Fruit fly (Drosophila melanogaster) whole organism, embryonic: Measurements from ENCODE around the gene Tlk.

Source experiments
- ATbp ChIP-seq: fragments of 200-800 bp; sonication (Bioruptor generic); optimal IDR thresholded peaks from 2 replicates; lab custom pipeline; 2017; ENCODE audit warnings: missing biosample characterization, mild to moderate bottlenecking, missing genetic modification characterization, missing genetic modification reagents
- BtbVII ChIP-seq: fragments of 200-800 bp; sonication (Bioruptor generic); optimal IDR thresholded peaks from 3 replicates; lab custom pipeline; 2017; ENCODE audit warnings: missing biosample characterization, mild to moderate bottlenecking, missing genetic modification characterization
- Bteb2 ChIP-seq: fragments of 200-800 bp; sonication (Bioruptor generic); optimal IDR thresholded peaks from 2 replicates; lab custom pipeline; 2016; ENCODE audit warnings: missing biosample characterization, missing genetic modification characterization
- CG10321 ChIP-seq: fragments of 200-800 bp; sonication (Bioruptor generic); IDR thresholded peaks from 2 replicates; pipeline ENCODE4 v1.3.6; 2022; ENCODE audit warnings: missing biosample characterization, missing genetic modification characterization
- CG11504 ChIP-seq: fragments of 200-800 bp; sonication (Bioruptor generic); optimal IDR thresholded peaks from 3 replicates; lab custom pipeline; 2019; ENCODE audit warnings: missing biosample characterization, mild to moderate bottlenecking, missing genetic modification characterization, moderate library complexity
- CG12155 ChIP-seq: fragments of 200-800 bp; sonication (Bioruptor generic); optimal IDR thresholded peaks from 3 replicates; lab custom pipeline; 2016; ENCODE audit warnings: missing biosample characterization, missing genetic modification characterization
- CG13296 ChIP-seq: fragments of 200-800 bp; sonication (Bioruptor generic); optimal IDR thresholded peaks from 3 replicates; lab custom pipeline; 2018; ENCODE audit warnings: missing biosample characterization, mild to moderate bottlenecking, missing genetic modification characterization
- CG14050 ChIP-seq: fragments of 200-800 bp; sonication (Bioruptor generic); IDR thresholded peaks from 3 replicates; pipeline ENCODE4 v1.3.6; 2022; ENCODE audit warnings: missing biosample characterization, missing genetic modification characterization
- CG1603 ChIP-seq: fragments of 200-800 bp; sonication (Bioruptor generic); optimal IDR thresholded peaks from 2 replicates; lab custom pipeline; 2019; ENCODE audit warnings: missing biosample characterization, mild to moderate bottlenecking, missing genetic modification characterization, moderate library complexity
- CG17385 ChIP-seq: fragments of 200-800 bp; sonication (Bioruptor generic); optimal IDR thresholded peaks from 3 replicates; lab custom pipeline; 2018; ENCODE audit warnings: missing biosample characterization, mild to moderate bottlenecking, missing genetic modification characterization
- CG17612 ChIP-seq: fragments of 200-800 bp; sonication (Bioruptor generic); IDR thresholded peaks from 2 replicates; pipeline ENCODE4 v1.3.6; 2022; ENCODE audit warnings: missing biosample characterization, missing genetic modification characterization
- CG1832 ChIP-seq: fragments of 200-800 bp; sonication (Bioruptor generic); optimal IDR thresholded peaks from 2 replicates; lab custom pipeline; 2017; ENCODE audit warnings: missing biosample characterization, mild to moderate bottlenecking, missing genetic modification characterization, inconsistent platforms
- CG2120 ChIP-seq: fragments of 200-800 bp; sonication (Bioruptor generic); optimal IDR thresholded peaks from 3 replicates; lab custom pipeline; 2016; ENCODE audit warnings: missing biosample characterization, missing genetic modification characterization
- CG2889 ChIP-seq: fragments of 200-800 bp; sonication (Bioruptor generic); IDR thresholded peaks from 3 replicates; pipeline ENCODE4 v1.3.6; 2022; ENCODE audit warnings: missing biosample characterization, missing genetic modification characterization
- CG3407 ChIP-seq: fragments of 200-800 bp; sonication (Bioruptor generic); optimal IDR thresholded peaks from 2 replicates; lab custom pipeline; 2018; ENCODE audit warnings: missing biosample characterization, mild to moderate bottlenecking, missing genetic modification characterization
- CG6654 ChIP-seq: fragments of 200-800 bp; sonication (Bioruptor generic); optimal IDR thresholded peaks from 2 replicates; lab custom pipeline; 2017; ENCODE audit warnings: missing biosample characterization, mild to moderate bottlenecking, missing genetic modification characterization
- CG7271 ChIP-seq: fragments of 200-800 bp; sonication (Bioruptor generic); optimal IDR thresholded peaks from 2 replicates; lab custom pipeline; 2018; ENCODE audit warnings: missing biosample characterization, mild to moderate bottlenecking, missing genetic modification characterization, moderate library complexity
- CG8388 ChIP-seq: fragments of 200-800 bp; sonication (Bioruptor generic); optimal IDR thresholded peaks from 2 replicates; lab custom pipeline; 2019; ENCODE audit warnings: missing biosample characterization, mild to moderate bottlenecking, missing genetic modification characterization, moderate library complexity
- CG9727 ChIP-seq: fragments of 200-800 bp; sonication (Bioruptor generic); optimal IDR thresholded peaks from 3 replicates; lab custom pipeline; 2017; ENCODE audit warnings: missing biosample characterization, mild to moderate bottlenecking, missing genetic modification characterization
- Dip2 ChIP-seq: fragments of 200-800 bp; sonication (Bioruptor generic); IDR thresholded peaks from 2 replicates; pipeline ENCODE4 v1.3.6; 2022; ENCODE audit warnings: missing biosample characterization, missing genetic modification characterization
- Ets97D ChIP-seq: fragments of 200-800 bp; sonication (Bioruptor generic); optimal IDR thresholded peaks from 3 replicates; lab custom pipeline; 2016; ENCODE audit warnings: missing biosample characterization, missing genetic modification characterization
- GATAe ChIP-seq: fragments of 200-800 bp; sonication (Bioruptor generic); conservative IDR thresholded peaks from 2 replicates; pipeline ENCODE4 v1.3.6; 2022; ENCODE audit warnings: missing biosample characterization, missing genetic modification characterization
- H2.0 ChIP-seq: fragments of 200-800 bp; sonication (Bioruptor generic); IDR thresholded peaks from 2 replicates; pipeline ENCODE4 v1.3.6; 2022; ENCODE audit warnings: missing biosample characterization, missing genetic modification characterization
- Hr39 ChIP-seq: fragments of >200 bp; optimal IDR thresholded peaks from 2 replicates; lab custom pipeline; 2017
- Hr78 ChIP-seq, 2 experiments: fragments of 200-800 bp in 1 of 2; fragments of >200 bp in 1 of 2; sonication (Bioruptor generic) in 1 of 2; optimal IDR thresholded peaks; 2 replicates each; lab custom pipeline; 2017 to 2019; ENCODE audit warnings: missing biosample characterization in 2 of 2, missing genetic modification characterization in 2 of 2, mild to moderate bottlenecking in 1 of 2, moderate library complexity in 1 of 2
- NFAT ChIP-seq: fragments of 200-800 bp; sonication (Bioruptor generic); IDR thresholded peaks from 2 replicates; pipeline ENCODE4 v1.3.6; 2022; ENCODE audit warnings: missing biosample characterization, missing genetic modification characterization
- Nf-YC ChIP-seq: fragments of 200-800 bp; optimal IDR thresholded peaks from 3 replicates; lab custom pipeline; 2019; ENCODE audit warnings: missing biosample characterization, mild to moderate bottlenecking, missing genetic modification characterization, moderate library complexity
- Poxn ChIP-seq: fragments of 200-800 bp; sonication (Bioruptor generic); IDR thresholded peaks from 2 replicates; pipeline ENCODE4 v1.3.6; 2022; ENCODE audit warnings: missing biosample characterization, missing genetic modification characterization
- Sox102F ChIP-seq: fragments of 200-800 bp; sonication (Bioruptor generic); optimal IDR thresholded peaks from 2 replicates; lab custom pipeline; 2018; ENCODE audit warnings: missing biosample characterization, mild to moderate bottlenecking, missing genetic modification characterization, moderate library complexity
- TFAM ChIP-seq: fragments of 200-800 bp; sonication (Bioruptor generic); optimal IDR thresholded peaks from 2 replicates; lab custom pipeline; 2017; ENCODE audit warnings: missing biosample characterization, missing genetic modification characterization, inconsistent platforms
- bbx ChIP-seq: fragments of 200-800 bp; sonication (Bioruptor generic); IDR thresholded peaks from 2 replicates; pipeline ENCODE4 v1.3.6; 2022; ENCODE audit warnings: missing biosample characterization, missing genetic modification characterization; ENCODE audit not compliant: partially characterized antibody
- chn ChIP-seq: fragments of 200-800 bp; sonication (Bioruptor generic); optimal IDR thresholded peaks from 2 replicates; lab custom pipeline; 2016; ENCODE audit warnings: missing biosample characterization, missing genetic modification characterization
- dan ChIP-seq: fragments of 200-800 bp; sonication (Bioruptor generic); IDR thresholded peaks from 2 replicates; pipeline ENCODE4 v1.3.6; 2022; ENCODE audit warnings: missing biosample characterization, missing genetic modification characterization
- dimm ChIP-seq: fragments of 200-800 bp; sonication (Bioruptor generic); IDR thresholded peaks from 2 replicates; pipeline ENCODE4 v1.3.6; 2022; ENCODE audit warnings: missing biosample characterization, missing genetic modification characterization
- dpn ChIP-seq, 2 experiments: fragments of 200-800 bp; sonication (Bioruptor generic); optimal IDR thresholded peaks; 3 replicates each; lab custom pipeline; 2016; ENCODE audit warnings: missing biosample characterization in 2 of 2, missing genetic modification characterization in 2 of 2
- gce ChIP-seq: fragments of 200-800 bp; sonication (Bioruptor generic); IDR thresholded peaks from 3 replicates; pipeline ENCODE4 v1.3.6; 2022; ENCODE audit warnings: missing biosample characterization, missing genetic modification characterization
- ham ChIP-seq: fragments of 200-800 bp; sonication (Bioruptor generic); IDR thresholded peaks from 2 replicates; pipeline ENCODE4 v1.3.6; 2022; ENCODE audit warnings: missing biosample characterization, missing genetic modification characterization
- jigr1 ChIP-seq: fragments of 200-800 bp; sonication (Bioruptor generic); IDR thresholded peaks from 3 replicates; pipeline ENCODE4 v1.3.6; 2022; ENCODE audit warnings: missing biosample characterization, missing genetic modification characterization
- jumu ChIP-seq: fragments of 200-800 bp; sonication (Bioruptor generic); optimal IDR thresholded peaks from 3 replicates; lab custom pipeline; 2016; ENCODE audit warnings: missing biosample characterization, missing genetic modification characterization
- klu ChIP-seq: fragments of 200-800 bp; sonication (Bioruptor generic); IDR thresholded peaks from 2 replicates; pipeline ENCODE4 v1.3.6; 2022; ENCODE audit warnings: missing biosample characterization, missing genetic modification characterization
- luna ChIP-seq: fragments of 200-800 bp; sonication (Bioruptor generic); optimal IDR thresholded peaks from 2 replicates; lab custom pipeline; 2016; ENCODE audit warnings: missing biosample characterization, missing genetic modification characterization
- mirr ChIP-seq: fragments of 200-800 bp; sonication (Bioruptor generic); optimal IDR thresholded peaks from 3 replicates; lab custom pipeline; 2018; ENCODE audit warnings: missing biosample characterization, mild to moderate bottlenecking, missing genetic modification characterization
- oc ChIP-seq: fragments of 200-800 bp; sonication (Bioruptor generic); optimal IDR thresholded peaks from 2 replicates; lab custom pipeline; 2018; ENCODE audit warnings: missing biosample characterization, mild to moderate bottlenecking, missing genetic modification characterization, moderate library complexity
- onecut ChIP-seq: fragments of 200-800 bp; sonication (Bioruptor generic); IDR thresholded peaks from 2 replicates; pipeline ENCODE4 v1.3.6; 2022; ENCODE audit warnings: missing biosample characterization, missing genetic modification characterization
- prd ChIP-seq, 3 experiments: fragments of >200 bp in 2 of 3; fragments of 200-800 bp in 1 of 3; sonication (Bioruptor generic) in 1 of 3; optimal IDR thresholded peaks in 2 of 3; IDR thresholded peaks in 1 of 3; 2 replicates in 2 of 3; 3 replicates in 1 of 3; pipeline versions ENCODE4 v1.3.6 to Lab custom; 2017 to 2022; ENCODE audit warnings: missing biosample characterization in 1 of 3, missing genetic modification characterization in 1 of 3
- tap ChIP-seq: fragments of 200-800 bp; optimal IDR thresholded peaks from 3 replicates; lab custom pipeline; 2019; ENCODE audit warnings: missing biosample characterization, mild to moderate bottlenecking, missing genetic modification characterization, moderate library complexity
- vfl ChIP-seq: fragments of 200-800 bp; sonication (Bioruptor generic); optimal IDR thresholded peaks from 2 replicates; lab custom pipeline; 2016; ENCODE audit warnings: missing biosample characterization, missing genetic modification characterization
- wdn ChIP-seq: fragments of 200-800 bp; sonication (Bioruptor generic); IDR thresholded peaks from 2 replicates; pipeline ENCODE4 v1.3.6; 2022; ENCODE audit warnings: missing biosample characterization, missing genetic modification characterization
- zen ChIP-seq: fragments of 200-800 bp; sonication (Bioruptor generic); optimal IDR thresholded peaks from 3 replicates; lab custom pipeline; 2018; ENCODE audit warnings: missing biosample characterization, mild to moderate bottlenecking, missing genetic modification characterization, moderate library complexity

Gene Tlk

dm6 chrX:3743891-3744491 is 24.2 kb downstream of the Tlk start (continued):
- TF ChIP-seq tap (tag; lab: Kevin White, UChicago), result peak; percentile 79
- TF ChIP-seq CG17612 (GFP tag; lab: Robert Waterston, UW), result 0 out of 2 replicates have a peak, but pooled peaks have one; percentile 54
- no peak for TF ChIP-seq CG7271 (tag; lab: Kevin White, UChicago)
- no peak for TF ChIP-seq chn (GFP tag; lab: Kevin White, UChicago)
- peak; percentile 50 for TF ChIP-seq zen
- TF ChIP-seq prd (optimal IDR thresholded peaks at IDR 0.05; lab: Kevin White, UChicago), result no peak
- peak; percentile 85 for TF ChIP-seq prd (GFP tag; IDR thresholded peaks at IDR 0.05; lab: Robert Waterston, UW)
- TF ChIP-seq oc (tag; lab: Kevin White, UChicago), result peak; percentile 49
- TF ChIP-seq luna (GFP tag; lab: Kevin White, UChicago), result no peak
- peak; percentile 42; the same call in 1 of the 3 replicates for TF ChIP-seq gce (GFP tag; lab: Robert Waterston, UW)
- peak; percentile 28; the same call in 1 of the 2 replicates for TF ChIP-seq bbx (GFP tag; lab: Robert Waterston, UW)
- TF ChIP-seq CG11504 (tag; lab: Kevin White, UChicago), result peak; percentile 92
- no peak for TF ChIP-seq Hr39 (lab: Kevin White, UChicago)
- TF ChIP-seq Sox102F (GFP tag; lab: Kevin White, UChicago), result peak; percentile 89
- peak; percentile 94 for TF ChIP-seq CG9727 (GFP tag; lab: Kevin White, UChicago)
- no peak; the same call in 1 of the 2 replicates for TF ChIP-seq Poxn (GFP tag; lab: Robert Waterston, UW)
- peak; percentile 46 for TF ChIP-seq CG12155 (GFP tag; lab: Kevin White, UChicago)
- peak; percentile 97 for TF ChIP-seq mirr
- TF ChIP-seq wdn (GFP tag; lab: Robert Waterston, UW), result peak; percentile 55; the same call in 1 of the 2 replicates
- TF ChIP-seq H2.0 (GFP tag; lab: Robert Waterston, UW), result peak; percentile 65
- TF ChIP-seq CG2120 (GFP tag; lab: Kevin White, UChicago), result peak; percentile 59
- peak; percentile 85 for TF ChIP-seq CG13296 (GFP tag; lab: Kevin White, UChicago)
- TF ChIP-seq dan, result no peak
- TF ChIP-seq Dip2 (GFP tag; lab: Robert Waterston, UW), result peak; percentile 15; the same call in 1 of the 2 replicates
- TF ChIP-seq onecut, result peak; percentile 3
- TF ChIP-seq CG1832 (GFP tag; lab: Kevin White, UChicago), result peak; percentile 31
- no peak for TF ChIP-seq TFAM (GFP tag; lab: Kevin White, UChicago)
- TF ChIP-seq jumu, result no peak
- peak; percentile 32; the same call in 1 of the 2 replicates for TF ChIP-seq ham
- TF ChIP-seq Nf-YC (tag; lab: Kevin White, UChicago), result peak; percentile 77
- TF ChIP-seq NFAT, result peak; percentile 87
- TF ChIP-seq CG1603 (tag; lab: Kevin White, UChicago), result no peak
- TF ChIP-seq ATbp (GFP tag; lab: Kevin White, UChicago), result peak; percentile 82
- TF ChIP-seq dimm (GFP tag; lab: Robert Waterston, UW), result 0 out of 2 replicates have a peak, but pooled peaks have one; percentile 30
- peak; percentile 72 for TF ChIP-seq CG6654 (GFP tag; lab: Kevin White, UChicago)
- peak; percentile 56; the same call in 1 of the 2 replicates for TF ChIP-seq CG10321 (GFP tag; lab: Robert Waterston, UW)
- no peak for TF ChIP-seq Bteb2
- no peak for TF ChIP-seq vfl (GFP tag; lab: Kevin White, UChicago)
- TF ChIP-seq CG3407, result peak; percentile 73
- no peak; the same call in 1 of the 2 replicates for TF ChIP-seq GATAe (GFP tag; lab: Robert Waterston, UW)
- peak; percentile 76 for TF ChIP-seq klu (GFP tag; lab: Robert Waterston, UW)
- TF ChIP-seq jigr1 (GFP tag; lab: Robert Waterston, UW), result peak; percentile 72; the same call in 2 of the 3 replicates
- peak; percentile 50; the same call in 1 of the 3 replicates for TF ChIP-seq CG14050
- TF ChIP-seq CG17385 (GFP tag; lab: Kevin White, UChicago), result peak; percentile 83
- peak; percentile 91 for TF ChIP-seq CG8388 (GFP tag; lab: Kevin White, UChicago)
- no peak for TF ChIP-seq Hr78 (GFP tag; optimal IDR thresholded peaks at IDR 0.05; lab: Kevin White, UChicago)
- no peak for TF ChIP-seq Ets97D
- peak; percentile 51 for TF ChIP-seq CG2889 (GFP tag; lab: Robert Waterston, UW)
- TF ChIP-seq BtbVII (GFP tag; lab: Kevin White, UChicago), result peak; percentile 90
- TF ChIP-seq dpn (GFP tag; optimal IDR thresholded peaks at IDR 0.05; lab: Kevin White, UChicago), result peak in 1 of 2 experiments; percentile 81
